Fruit fly (Drosophila melanogaster) whole organism, embryonic: ENCODE measurements around the gene drongo.

Experiments
- Atf6 ChIP-seq: fragments of 200-800 bp; sonication (Bioruptor generic); IDR thresholded peaks from 2 replicates; pipeline ENCODE4 v1.3.6; 2022; ENCODE audit warnings: missing biosample characterization, missing genetic modification characterization
- B-H2 ChIP-seq: fragments of 200-800 bp; sonication (Bioruptor generic); optimal IDR thresholded peaks from 2 replicates; lab custom pipeline; 2018; ENCODE audit warnings: missing biosample characterization, mild to moderate bottlenecking, missing genetic modification characterization
- CG10565 ChIP-seq: fragments of 200-800 bp; sonication (Bioruptor generic); optimal IDR thresholded peaks from 3 replicates; lab custom pipeline; 2016; ENCODE audit warnings: missing biosample characterization, mild to moderate bottlenecking, missing genetic modification characterization
- CG10959 ChIP-seq: fragments of 200-800 bp; sonication (Bioruptor generic); IDR thresholded peaks from 2 replicates; pipeline ENCODE4 v1.3.6; 2022; ENCODE audit warnings: missing biosample characterization, missing genetic modification characterization
- CG11723 ChIP-seq: fragments of 200-800 bp; sonication (Bioruptor generic); optimal IDR thresholded peaks from 2 replicates; lab custom pipeline; 2017; ENCODE audit warnings: missing biosample characterization, mild to moderate bottlenecking, missing genetic modification characterization
- CG12104 ChIP-seq: fragments of 200-800 bp; sonication (Bioruptor generic); optimal IDR thresholded peaks from 3 replicates; lab custom pipeline; 2016; ENCODE audit warnings: missing biosample characterization, missing genetic modification characterization
- CG12155 ChIP-seq: fragments of 200-800 bp; sonication (Bioruptor generic); optimal IDR thresholded peaks from 3 replicates; lab custom pipeline; 2016; ENCODE audit warnings: missing biosample characterization, missing genetic modification characterization
- CG1233 ChIP-seq: fragments of 200-800 bp; sonication (Bioruptor generic); optimal IDR thresholded peaks from 4 replicates; lab custom pipeline; 2018; ENCODE audit warnings: missing biosample characterization, mild to moderate bottlenecking, missing genetic modification characterization
- CG12391 ChIP-seq: fragments of 200-800 bp; sonication (Bioruptor generic); optimal IDR thresholded peaks from 3 replicates; lab custom pipeline; 2018; ENCODE audit warnings: missing biosample characterization, mild to moderate bottlenecking, missing genetic modification characterization, moderate library complexity
- CG12744 ChIP-seq: fragments of 200-800 bp; sonication (Bioruptor generic); optimal IDR thresholded peaks from 2 replicates; lab custom pipeline; 2016; ENCODE audit warnings: missing biosample characterization, missing genetic modification characterization
- CG14860 ChIP-seq: fragments of 200-800 bp; sonication (Bioruptor generic); IDR thresholded peaks from 3 replicates; pipeline ENCODE4 v1.3.6; 2022; ENCODE audit warnings: missing biosample characterization, missing genetic modification characterization; ENCODE audit not compliant: partially characterized antibody
- CG15269 ChIP-seq: fragments of 200-800 bp; sonication (Bioruptor generic); optimal IDR thresholded peaks from 2 replicates; lab custom pipeline; 2018; ENCODE audit warnings: missing biosample characterization, mild to moderate bottlenecking, missing genetic modification characterization, moderate library complexity
- CG17186 ChIP-seq: fragments of 200-800 bp; sonication (Bioruptor generic); optimal IDR thresholded peaks from 3 replicates; lab custom pipeline; 2017; ENCODE audit warnings: missing biosample characterization, missing genetic modification reagents, missing genetic modification characterization
- CG17359 ChIP-seq: fragments of 200-800 bp; sonication (Bioruptor generic); optimal IDR thresholded peaks from 3 replicates; lab custom pipeline; 2018; ENCODE audit warnings: missing biosample characterization, mild to moderate bottlenecking, missing genetic modification characterization, moderate library complexity
- CG17385 ChIP-seq: fragments of 200-800 bp; sonication (Bioruptor generic); optimal IDR thresholded peaks from 3 replicates; lab custom pipeline; 2018; ENCODE audit warnings: missing biosample characterization, mild to moderate bottlenecking, missing genetic modification characterization
- CG17612 ChIP-seq: fragments of 200-800 bp; sonication (Bioruptor generic); IDR thresholded peaks from 2 replicates; pipeline ENCODE4 v1.3.6; 2022; ENCODE audit warnings: missing biosample characterization, missing genetic modification characterization
- CG30020 ChIP-seq: fragments of 200-800 bp; optimal IDR thresholded peaks from 2 replicates; lab custom pipeline; 2019; ENCODE audit warnings: missing biosample characterization, mild to moderate bottlenecking, missing genetic modification characterization, moderate library complexity
- CG31388 ChIP-seq: fragments of 200-800 bp; sonication (Bioruptor generic); optimal IDR thresholded peaks from 2 replicates; lab custom pipeline; 2016; ENCODE audit warnings: missing biosample characterization, missing genetic modification characterization
- CG3163 ChIP-seq: fragments of 200-800 bp; sonication (Bioruptor generic); optimal IDR thresholded peaks from 3 replicates; lab custom pipeline; 2016; ENCODE audit warnings: missing biosample characterization, missing genetic modification characterization
- CG33213 ChIP-seq: fragments of 200-800 bp; sonication (Bioruptor generic); optimal IDR thresholded peaks from 3 replicates; lab custom pipeline; 2016; ENCODE audit warnings: missing biosample characterization, missing genetic modification characterization
- CG6683 ChIP-seq: fragments of 200-800 bp; sonication (Bioruptor generic); optimal IDR thresholded peaks from 2 replicates; lab custom pipeline; 2017; ENCODE audit warnings: missing biosample characterization, mild to moderate bottlenecking, missing genetic modification characterization, missing genetic modification reagents
- CG7357 ChIP-seq: fragments of 200-800 bp; sonication (Bioruptor generic); IDR thresholded peaks from 3 replicates; pipeline ENCODE4 v1.3.6; 2022; ENCODE audit warnings: missing biosample characterization, missing genetic modification characterization
- CG7928 ChIP-seq: fragments of 200-800 bp; sonication (Bioruptor generic); optimal IDR thresholded peaks from 2 replicates; lab custom pipeline; 2017; ENCODE audit warnings: missing biosample characterization, mild to moderate bottlenecking, missing genetic modification characterization
- CG9215 ChIP-seq: fragments of 200-800 bp; sonication (Bioruptor generic); IDR thresholded peaks from 2 replicates; pipeline ENCODE4 v1.3.6; 2022; ENCODE audit warnings: missing biosample characterization, missing genetic modification characterization
- CG9817 ChIP-seq: fragments of 200-800 bp; sonication (Bioruptor generic); optimal IDR thresholded peaks from 2 replicates; lab custom pipeline; 2018; ENCODE audit warnings: missing biosample characterization, mild to moderate bottlenecking, missing genetic modification characterization, moderate library complexity
- Dref ChIP-seq: fragments of 200-800 bp; sonication (Bioruptor generic); IDR thresholded peaks from 2 replicates; pipeline ENCODE4 v1.3.6; 2022; ENCODE audit warnings: missing biosample characterization, missing genetic modification characterization
- Hmx ChIP-seq: fragments of 200-800 bp; sonication (Bioruptor generic); optimal IDR thresholded peaks from 2 replicates; lab custom pipeline; 2016; ENCODE audit warnings: missing biosample characterization, missing genetic modification characterization
- Hr51 ChIP-seq, 2 experiments: fragments of 200-800 bp; sonication (Bioruptor generic); optimal IDR thresholded peaks; 2 replicates in 1 of 2; 3 replicates in 1 of 2; lab custom pipeline; 2016 to 2018; ENCODE audit warnings: missing biosample characterization in 2 of 2, missing genetic modification characterization in 2 of 2, mild to moderate bottlenecking in 1 of 2, moderate library complexity in 1 of 2
- MTF-1 ChIP-seq: fragments of 200-800 bp; sonication (Bioruptor generic); optimal IDR thresholded peaks from 2 replicates; lab custom pipeline; 2018; ENCODE audit warnings: missing biosample characterization, mild to moderate bottlenecking, missing genetic modification characterization, borderline replicate concordance
- Mad ChIP-seq: fragments of 200-800 bp; sonication (Bioruptor generic); optimal IDR thresholded peaks from 2 replicates; lab custom pipeline; 2016; ENCODE audit warnings: missing biosample characterization, missing genetic modification characterization
- NFAT ChIP-seq: fragments of 200-800 bp; sonication (Bioruptor generic); IDR thresholded peaks from 2 replicates; pipeline ENCODE4 v1.3.6; 2022; ENCODE audit warnings: missing biosample characterization, missing genetic modification characterization
- Nf-YA ChIP-seq: fragments of 200-800 bp; sonication (Bioruptor generic); IDR thresholded peaks from 2 replicates; pipeline ENCODE4 v1.3.6; 2022; ENCODE audit warnings: missing biosample characterization, missing genetic modification characterization
- Ravus ChIP-seq: fragments of 200-800 bp; sonication (Bioruptor generic); IDR thresholded peaks from 2 replicates; pipeline ENCODE4 v1.3.6; 2022; ENCODE audit warnings: missing biosample characterization, missing genetic modification characterization
- cad ChIP-seq: fragments of >200 bp; optimal IDR thresholded peaks from 2 replicates; lab custom pipeline; 2017; ENCODE audit warnings: missing biosample characterization, missing genetic modification characterization
- chn ChIP-seq: fragments of 200-800 bp; sonication (Bioruptor generic); optimal IDR thresholded peaks from 2 replicates; lab custom pipeline; 2016; ENCODE audit warnings: missing biosample characterization, missing genetic modification characterization
- da ChIP-seq: fragments of 200-800 bp; sonication (Bioruptor generic); optimal IDR thresholded peaks from 2 replicates; lab custom pipeline; 2016; ENCODE audit warnings: missing biosample characterization, missing genetic modification characterization
- dan ChIP-seq: fragments of 200-800 bp; sonication (Bioruptor generic); IDR thresholded peaks from 2 replicates; pipeline ENCODE4 v1.3.6; 2022; ENCODE audit warnings: missing biosample characterization, missing genetic modification characterization
- dpn ChIP-seq, 2 experiments: fragments of 200-800 bp; sonication (Bioruptor generic); optimal IDR thresholded peaks; 3 replicates each; lab custom pipeline; 2016; ENCODE audit warnings: missing biosample characterization in 2 of 2, missing genetic modification characterization in 2 of 2
- ind ChIP-seq: fragments of 200-800 bp; sonication (Bioruptor generic); optimal IDR thresholded peaks from 3 replicates; lab custom pipeline; 2016; ENCODE audit warnings: missing biosample characterization, missing genetic modification characterization
- maf-S ChIP-seq: fragments of 200-800 bp; sonication (Bioruptor generic); optimal IDR thresholded peaks from 2 replicates; lab custom pipeline; 2016; ENCODE audit warnings: missing biosample characterization, missing genetic modification characterization
- nau ChIP-seq: fragments of 200-800 bp; sonication (Bioruptor generic); optimal IDR thresholded peaks from 3 replicates; lab custom pipeline; 2017; ENCODE audit warnings: missing biosample characterization, mild to moderate bottlenecking, missing genetic modification characterization, missing genetic modification reagents
- pfk ChIP-seq: fragments of 200-800 bp; sonication (Bioruptor generic); optimal IDR thresholded peaks from 2 replicates; lab custom pipeline; 2018; ENCODE audit warnings: missing biosample characterization, mild to moderate bottlenecking, missing genetic modification characterization, moderate library complexity
- prd ChIP-seq, 3 experiments: fragments of >200 bp in 2 of 3; fragments of 200-800 bp in 1 of 3; sonication (Bioruptor generic) in 1 of 3; optimal IDR thresholded peaks in 2 of 3; IDR thresholded peaks in 1 of 3; 2 replicates in 2 of 3; 3 replicates in 1 of 3; pipeline versions ENCODE4 v1.3.6 to Lab custom; 2017 to 2022; ENCODE audit warnings: missing biosample characterization in 1 of 3, missing genetic modification characterization in 1 of 3
- sens-2 ChIP-seq: fragments of 200-800 bp; sonication (Bioruptor generic); IDR thresholded peaks from 2 replicates; pipeline ENCODE4 v1.3.6; 2022; ENCODE audit warnings: missing biosample characterization, missing genetic modification characterization
- so ChIP-seq: fragments of 200-800 bp; sonication (Bioruptor generic); IDR thresholded peaks from 3 replicates; pipeline ENCODE4 v1.3.6; 2022; ENCODE audit warnings: missing biosample characterization, missing genetic modification characterization
- ssp ChIP-seq: fragments of 200-800 bp; sonication (Bioruptor generic); IDR thresholded peaks from 2 replicates; pipeline ENCODE4 v1.3.6; 2022; ENCODE audit warnings: missing biosample characterization, missing genetic modification characterization
- stc ChIP-seq: fragments of 200-800 bp; sonication (Bioruptor generic); IDR thresholded peaks from 2 replicates; pipeline ENCODE4 v1.3.6; 2022; ENCODE audit warnings: missing biosample characterization, missing genetic modification characterization
- tgo ChIP-seq: fragments of 200-800 bp; sonication (Bioruptor generic); IDR thresholded peaks from 3 replicates; pipeline ENCODE4 v1.3.6; 2022; ENCODE audit warnings: missing biosample characterization, missing genetic modification characterization
- tll ChIP-seq, 2 experiments: fragments of 200-800 bp in 1 of 2; fragments of >200 bp in 1 of 2; sonication (Bioruptor generic) in 1 of 2; optimal IDR thresholded peaks; 2 replicates each; lab custom pipeline; 2017 to 2019; ENCODE audit warnings: missing biosample characterization in 2 of 2, missing genetic modification characterization in 2 of 2, mild to moderate bottlenecking in 1 of 2, moderate library complexity in 1 of 2
- zfh1 ChIP-seq: fragments of 200-800 bp; sonication (Bioruptor generic); IDR thresholded peaks from 3 replicates; pipeline ENCODE4 v1.3.6; 2022; ENCODE audit warnings: missing biosample characterization, missing genetic modification characterization

drongo gene

DNA sequence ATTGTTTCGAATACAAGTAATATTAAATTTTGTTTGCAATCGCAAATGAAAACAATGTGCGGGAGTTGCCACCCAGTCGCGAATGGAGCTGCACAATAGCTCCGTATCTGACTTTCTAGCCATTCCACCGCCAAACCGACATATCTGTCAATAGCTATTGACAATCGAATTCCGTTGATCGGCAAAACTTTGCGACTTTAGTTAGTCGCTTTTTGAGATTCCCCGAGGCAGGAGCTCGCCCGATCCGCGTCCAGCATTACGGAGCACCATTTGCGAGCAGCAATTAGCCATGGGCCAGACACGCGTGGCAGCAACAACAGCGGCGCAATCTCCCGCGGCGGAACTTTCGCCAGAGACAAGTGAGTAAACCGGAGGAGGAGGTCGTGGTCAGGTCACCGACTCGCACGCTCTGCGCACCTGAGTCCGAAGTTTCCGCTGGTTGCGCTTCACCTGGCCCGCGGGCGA lies 1.8 kb upstream of the drongo start, which contains the start of the genes CG4291 and kraken (continued):
- TF ChIP-seq MTF-1 (GFP tag; lab: Kevin White, UChicago): peak; percentile 64
- peak; percentile 42; the same call in 1 of the 3 replicates for TF ChIP-seq zfh1 (GFP tag; lab: Robert Waterston, UW)
- peak; percentile 85 for TF ChIP-seq B-H2 (GFP tag; lab: Kevin White, UChicago)
- TF ChIP-seq CG10959: 0 out of 2 replicates have a peak, but pooled peaks have one; percentile 38
- TF ChIP-seq dpn (GFP tag; optimal IDR thresholded peaks at IDR 0.05; lab: Kevin White, UChicago): peak; percentile 72 to 74
- no peak for TF ChIP-seq CG7928
- TF ChIP-seq Nf-YA: no peak
- peak; percentile 60 for TF ChIP-seq CG9817 (tag; lab: Kevin White, UChicago)
- TF ChIP-seq CG11723 (GFP tag; lab: Kevin White, UChicago): peak; percentile 30
- peak; percentile 43 for TF ChIP-seq CG12744 (GFP tag; lab: Kevin White, UChicago)
- TF ChIP-seq CG31388 (GFP tag; lab: Kevin White, UChicago): no peak
- TF ChIP-seq Ravus (GFP tag; lab: Robert Waterston, UW): no peak
- peak; percentile 73 for TF ChIP-seq Dref (GFP tag; lab: Robert Waterston, UW)
- peak; percentile 10 to 12 for TF ChIP-seq Hr51 (GFP tag; optimal IDR thresholded peaks at IDR 0.05; lab: Kevin White, UChicago)
- peak; percentile 46 for TF ChIP-seq CG12391 (tag; lab: Kevin White, UChicago)
- TF ChIP-seq chn (GFP tag; lab: Kevin White, UChicago): peak; percentile 67
- TF ChIP-seq nau (GFP tag; lab: Kevin White, UChicago): no peak
- TF ChIP-seq CG17612 (GFP tag; lab: Robert Waterston, UW): peak; percentile 31; the same call in 1 of the 2 replicates
- TF ChIP-seq CG3163 (GFP tag; lab: Kevin White, UChicago): peak; percentile 59
- TF ChIP-seq CG17359 (tag; lab: Kevin White, UChicago): peak; percentile 24
- TF ChIP-seq Atf6 (GFP tag; lab: Robert Waterston, UW): peak; percentile 49; the same call in 1 of the 2 replicates
- TF ChIP-seq so (GFP tag; lab: Robert Waterston, UW): peak; percentile 50; the same call in 1 of the 3 replicates
- no peak for TF ChIP-seq Hmx (GFP tag; lab: Kevin White, UChicago)
- TF ChIP-seq CG9215: peak; percentile 37; the same call in 1 of the 2 replicates
- peak; percentile 61 for TF ChIP-seq CG15269 (tag; lab: Kevin White, UChicago)
- TF ChIP-seq CG33213 (GFP tag; lab: Kevin White, UChicago): peak; percentile 75
- peak; percentile 31; the same call in 1 of the 2 replicates for TF ChIP-seq ssp (GFP tag; lab: Robert Waterston, UW)
- TF ChIP-seq maf-S (GFP tag; lab: Kevin White, UChicago): peak; percentile 53
- peak; percentile 2 for TF ChIP-seq CG1233 (GFP tag; lab: Kevin White, UChicago)
- peak; percentile 83 for TF ChIP-seq NFAT (GFP tag; lab: Robert Waterston, UW)
- peak; percentile 25 for TF ChIP-seq pfk (GFP tag; lab: Kevin White, UChicago)
- TF ChIP-seq CG14860 (GFP tag; lab: Robert Waterston, UW): no peak
- no peak for TF ChIP-seq CG7357 (GFP tag; lab: Robert Waterston, UW)
- TF ChIP-seq dan: no peak
- no peak for TF ChIP-seq sens-2
- TF ChIP-seq prd (optimal IDR thresholded peaks at IDR 0.05; lab: Kevin White, UChicago): no peak
- TF ChIP-seq prd (GFP tag; IDR thresholded peaks at IDR 0.05; lab: Robert Waterston, UW): peak; percentile 55; the same call in 2 of the 3 replicates
- peak; percentile 41 for TF ChIP-seq CG17385 (GFP tag; lab: Kevin White, UChicago)
- TF ChIP-seq stc (GFP tag; lab: Robert Waterston, UW): no peak
- no peak for TF ChIP-seq CG10565 (GFP tag; lab: Kevin White, UChicago)
- TF ChIP-seq cad (GFP tag; lab: Kevin White, UChicago): no peak
- no peak for TF ChIP-seq tll (GFP tag; optimal IDR thresholded peaks at IDR 0.05; lab: Kevin White, UChicago)
- peak; percentile 35 for TF ChIP-seq Mad
- TF ChIP-seq ind (GFP tag; lab: Kevin White, UChicago): peak; percentile 70
- TF ChIP-seq da (GFP tag; lab: Kevin White, UChicago): no peak
- no peak for TF ChIP-seq CG12104 (GFP tag; lab: Kevin White, UChicago)
- TF ChIP-seq tgo: peak; percentile 16; the same call in 1 of the 3 replicates
- no peak for TF ChIP-seq CG6683
- TF ChIP-seq CG17186: peak; percentile 62
- TF ChIP-seq CG12155 (GFP tag; lab: Kevin White, UChicago): peak; percentile 66
- TF ChIP-seq CG30020 (tag; lab: Kevin White, UChicago): peak; percentile 27
